Fruit fly (Drosophila melanogaster) S2 (cell line): ENCODE results near the gene CG13065.

Experiments
- CG8478 ChIP-seq: fragments of >200 bp; optimal IDR thresholded peaks from 2 replicates; lab custom pipeline; 2018
- CTCF ChIP-seq, 2 experiments: fragments of >200 bp; optimal IDR thresholded peaks; 2 replicates each; lab custom pipeline; 2018

- TF ChIP-seq CG8478 (lab: Kevin White, UChicago), result no peak
- TF ChIP-seq CTCF (optimal IDR thresholded peaks at IDR 0.05; lab: Kevin White, UChicago), result no peak
Measured at dm6 chr3L:16323372-16323771, 46.1 kb downstream of the CG13065 start, which contains the start of gene CG13059.
